Fruit fly (Drosophila melanogaster) whole organism, embryonic: ENCODE measurements around the gene CG6693.

Experiments used
- Aef1 ChIP-seq: fragments of 200-800 bp; sonication (Bioruptor generic); IDR thresholded peaks from 3 replicates; pipeline ENCODE4 v1.3.6; 2022; ENCODE audit warnings: missing biosample characterization, missing genetic modification characterization
- Awh ChIP-seq: fragments of 200-800 bp; sonication (Bioruptor generic); IDR thresholded peaks from 2 replicates; pipeline ENCODE4, ENCODE4 v1.3.6; 2022; ENCODE audit warnings: missing biosample characterization, missing genetic modification characterization
- BEAF-32 ChIP-seq: fragments of 200-800 bp; sonication (Bioruptor generic); optimal IDR thresholded peaks from 3 replicates; lab custom pipeline; 2017; ENCODE audit warnings: missing biosample characterization, missing genetic modification characterization, mild to moderate bottlenecking, moderate library complexity, missing genetic modification reagents
- Blimp-1 ChIP-seq: fragments of 200-800 bp; sonication (Bioruptor generic); optimal IDR thresholded peaks from 3 replicates; lab custom pipeline; 2018; ENCODE audit warnings: missing biosample characterization, missing genetic modification characterization, mild to moderate bottlenecking, moderate library complexity, missing genetic modification reagents
- CG10147 ChIP-seq: fragments of 200-800 bp; sonication (Bioruptor generic); optimal IDR thresholded peaks from 2 replicates; lab custom pipeline; 2019; ENCODE audit warnings: missing biosample characterization, mild to moderate bottlenecking, missing genetic modification characterization, moderate library complexity
- CG10209 ChIP-seq: fragments of 200-800 bp; sonication (Bioruptor generic); optimal IDR thresholded peaks from 3 replicates; lab custom pipeline; 2017; ENCODE audit warnings: missing biosample characterization, mild to moderate bottlenecking, missing genetic modification characterization, missing genetic modification reagents
- CG10267 ChIP-seq: fragments of 200-800 bp; sonication (Bioruptor generic); optimal IDR thresholded peaks from 2 replicates; lab custom pipeline; 2018; ENCODE audit warnings: missing biosample characterization, mild to moderate bottlenecking, missing genetic modification characterization, moderate library complexity
- CG11560 ChIP-seq: fragments of 200-800 bp; sonication (Bioruptor generic); IDR thresholded peaks from 3 replicates; pipeline ENCODE4 v1.3.6; 2022; ENCODE audit warnings: missing biosample characterization, missing genetic modification characterization
- CG12104 ChIP-seq: fragments of 200-800 bp; sonication (Bioruptor generic); optimal IDR thresholded peaks from 3 replicates; lab custom pipeline; 2016; ENCODE audit warnings: missing biosample characterization, missing genetic modification characterization
- CG15073 ChIP-seq: fragments of 200-800 bp; sonication (Bioruptor generic); optimal IDR thresholded peaks from 2 replicates; lab custom pipeline; 2016; ENCODE audit warnings: missing biosample characterization, missing genetic modification characterization
- CG1647 ChIP-seq: fragments of 200-800 bp; sonication (Bioruptor generic); optimal IDR thresholded peaks from 3 replicates; lab custom pipeline; 2016; ENCODE audit warnings: missing biosample characterization, missing genetic modification characterization
- CG16779 ChIP-seq: fragments of 200-800 bp; sonication (Bioruptor generic); IDR thresholded peaks from 2 replicates; pipeline ENCODE4 v1.3.6; 2022; ENCODE audit warnings: missing biosample characterization, missing genetic modification characterization
- CG3065 ChIP-seq: fragments of 200-800 bp; sonication (Bioruptor generic); optimal IDR thresholded peaks from 2 replicates; lab custom pipeline; 2016; ENCODE audit warnings: missing biosample characterization, missing genetic modification characterization
- CG3726 ChIP-seq: fragments of 200-800 bp; sonication (Bioruptor generic); IDR thresholded peaks from 3 replicates; pipeline ENCODE4, ENCODE4 v1.3.6; 2022; ENCODE audit warnings: missing biosample characterization, missing genetic modification characterization
- CG42726 ChIP-seq: fragments of 200-800 bp; sonication (Bioruptor generic); IDR thresholded peaks from 2 replicates; pipeline ENCODE4 v1.3.6; 2022; ENCODE audit warnings: missing biosample characterization, missing genetic modification characterization; ENCODE audit not compliant: partially characterized antibody
- CG5180 ChIP-seq: fragments of 200-800 bp; sonication (Bioruptor generic); optimal IDR thresholded peaks from 3 replicates; lab custom pipeline; 2017; ENCODE audit warnings: missing biosample characterization, missing genetic modification characterization, mild to moderate bottlenecking, moderate library complexity, missing genetic modification reagents
- CG5245 ChIP-seq: fragments of 200-800 bp; sonication (Bioruptor generic); optimal IDR thresholded peaks from 3 replicates; lab custom pipeline; 2016; ENCODE audit warnings: missing biosample characterization, missing genetic modification characterization
- CG7786 ChIP-seq: fragments of 200-800 bp; sonication (Bioruptor generic); optimal IDR thresholded peaks from 2 replicates; lab custom pipeline; 2016; ENCODE audit warnings: missing biosample characterization, missing genetic modification characterization
- CG7987 ChIP-seq: fragments of 200-800 bp; sonication (Bioruptor generic); optimal IDR thresholded peaks from 2 replicates; lab custom pipeline; 2018; ENCODE audit warnings: missing biosample characterization, mild to moderate bottlenecking, missing genetic modification characterization, moderate library complexity
- CoRest ChIP-seq: fragments of 200-800 bp; sonication (Bioruptor generic); optimal IDR thresholded peaks from 3 replicates; lab custom pipeline; 2018; ENCODE audit warnings: missing biosample characterization, mild to moderate bottlenecking, missing genetic modification characterization, moderate library complexity
- D ChIP-seq, 2 experiments: fragments of 200-800 bp in 1 of 2; fragments of >200 bp in 1 of 2; sonication (Bioruptor generic) in 1 of 2; optimal IDR thresholded peaks; 2 replicates in 1 of 2; 3 replicates in 1 of 2; lab custom pipeline; 2017; ENCODE audit warnings: mild to moderate bottlenecking in 1 of 2, missing biosample characterization in 1 of 2, missing genetic modification characterization in 1 of 2, missing genetic modification reagents in 1 of 2
- Dek ChIP-seq: fragments of 200-800 bp; sonication (Bioruptor generic); optimal IDR thresholded peaks from 3 replicates; lab custom pipeline; 2019; ENCODE audit warnings: missing biosample characterization, mild to moderate bottlenecking, missing genetic modification characterization, moderate library complexity
- Doc3 ChIP-seq: fragments of 200-800 bp; sonication (Bioruptor generic); IDR thresholded peaks from 3 replicates; pipeline ENCODE4 v1.3.6; 2022; ENCODE audit warnings: missing biosample characterization, missing genetic modification characterization; ENCODE audit not compliant: partially characterized antibody
- Dref ChIP-seq: fragments of 200-800 bp; sonication (Bioruptor generic); IDR thresholded peaks from 2 replicates; pipeline ENCODE4 v1.3.6; 2022; ENCODE audit warnings: missing biosample characterization, missing genetic modification characterization
- E2f1 ChIP-seq: fragments of 200-800 bp; sonication (Bioruptor generic); IDR thresholded peaks from 2 replicates; pipeline ENCODE4 v1.3.6; 2022; ENCODE audit warnings: missing biosample characterization, missing genetic modification characterization
- Eip74EF ChIP-seq, 2 experiments: fragments of 200-800 bp in 1 of 2; fragments of >200 bp in 1 of 2; sonication (Bioruptor generic) in 1 of 2; optimal IDR thresholded peaks; 2 replicates each; lab custom pipeline; 2017 to 2019; ENCODE audit warnings: missing biosample characterization in 2 of 2, missing genetic modification characterization in 2 of 2, mild to moderate bottlenecking in 1 of 2, moderate library complexity in 1 of 2
- HLH3B ChIP-seq: fragments of 200-800 bp; sonication (Bioruptor generic); IDR thresholded peaks from 2 replicates; pipeline ENCODE4 v1.3.6; 2022; ENCODE audit warnings: missing biosample characterization, missing genetic modification characterization
- HLH4C ChIP-seq: fragments of 200-800 bp; sonication (Bioruptor generic); IDR thresholded peaks from 3 replicates; pipeline ENCODE4 v1.3.6; 2022; ENCODE audit warnings: missing biosample characterization, missing genetic modification characterization; ENCODE audit not compliant: partially characterized antibody
- HLH54F ChIP-seq: fragments of 200-800 bp; sonication (Bioruptor generic); optimal IDR thresholded peaks from 3 replicates; lab custom pipeline; 2016; ENCODE audit warnings: missing biosample characterization, missing genetic modification characterization
- Hand ChIP-seq: fragments of 200-800 bp; sonication (Bioruptor generic); optimal IDR thresholded peaks from 2 replicates; lab custom pipeline; 2017; ENCODE audit warnings: mild to moderate bottlenecking, missing biosample characterization, missing genetic modification reagents, missing genetic modification characterization
- Nf-YC ChIP-seq: fragments of 200-800 bp; optimal IDR thresholded peaks from 3 replicates; lab custom pipeline; 2019; ENCODE audit warnings: missing biosample characterization, mild to moderate bottlenecking, missing genetic modification characterization, moderate library complexity
- TFAM ChIP-seq: fragments of 200-800 bp; sonication (Bioruptor generic); optimal IDR thresholded peaks from 2 replicates; lab custom pipeline; 2017; ENCODE audit warnings: missing biosample characterization, missing genetic modification characterization, inconsistent platforms
- ash1 ChIP-seq: fragments of 200-800 bp; sonication (Bioruptor generic); optimal IDR thresholded peaks from 2 replicates; lab custom pipeline; 2018; ENCODE audit warnings: missing biosample characterization, mild to moderate bottlenecking, missing genetic modification characterization
- bbx ChIP-seq: fragments of 200-800 bp; sonication (Bioruptor generic); IDR thresholded peaks from 2 replicates; pipeline ENCODE4 v1.3.6; 2022; ENCODE audit warnings: missing biosample characterization, missing genetic modification characterization; ENCODE audit not compliant: partially characterized antibody
- bigmax ChIP-seq: fragments of 200-800 bp; sonication (Bioruptor generic); optimal IDR thresholded peaks from 2 replicates; lab custom pipeline; 2018; ENCODE audit warnings: missing biosample characterization, mild to moderate bottlenecking, missing genetic modification characterization
- chm ChIP-seq: fragments of 200-800 bp; sonication (Bioruptor generic); IDR thresholded peaks from 2 replicates; pipeline ENCODE4 v1.3.6; 2022; ENCODE audit warnings: missing biosample characterization, missing genetic modification characterization
- crc ChIP-seq: fragments of 200-800 bp; sonication (Bioruptor generic); optimal IDR thresholded peaks from 2 replicates; lab custom pipeline; 2016; ENCODE audit warnings: missing biosample characterization, missing genetic modification characterization
- gcm2 ChIP-seq: fragments of 200-800 bp; sonication (Bioruptor generic); optimal IDR thresholded peaks from 2 replicates; lab custom pipeline; 2016; ENCODE audit warnings: missing biosample characterization, missing genetic modification characterization
- hbn ChIP-seq: fragments of 200-800 bp; sonication (Bioruptor generic); IDR thresholded peaks from 2 replicates; pipeline ENCODE4 v1.3.6; 2022; ENCODE audit warnings: missing biosample characterization, missing genetic modification characterization; ENCODE audit not compliant: partially characterized antibody
- jumu ChIP-seq: fragments of 200-800 bp; sonication (Bioruptor generic); optimal IDR thresholded peaks from 3 replicates; lab custom pipeline; 2016; ENCODE audit warnings: missing biosample characterization, missing genetic modification characterization
- nau ChIP-seq: fragments of 200-800 bp; sonication (Bioruptor generic); optimal IDR thresholded peaks from 3 replicates; lab custom pipeline; 2017; ENCODE audit warnings: missing biosample characterization, mild to moderate bottlenecking, missing genetic modification characterization, missing genetic modification reagents
- pfk ChIP-seq: fragments of 200-800 bp; sonication (Bioruptor generic); optimal IDR thresholded peaks from 2 replicates; lab custom pipeline; 2018; ENCODE audit warnings: missing biosample characterization, mild to moderate bottlenecking, missing genetic modification characterization, moderate library complexity
- sens-2 ChIP-seq: fragments of 200-800 bp; sonication (Bioruptor generic); IDR thresholded peaks from 2 replicates; pipeline ENCODE4 v1.3.6; 2022; ENCODE audit warnings: missing biosample characterization, missing genetic modification characterization
- slp2 ChIP-seq: fragments of 200-800 bp; sonication (Bioruptor generic); optimal IDR thresholded peaks from 2 replicates; lab custom pipeline; 2016; ENCODE audit warnings: missing biosample characterization, missing genetic modification characterization
- so ChIP-seq: fragments of 200-800 bp; sonication (Bioruptor generic); IDR thresholded peaks from 3 replicates; pipeline ENCODE4 v1.3.6; 2022; ENCODE audit warnings: missing biosample characterization, missing genetic modification characterization
- sob ChIP-seq: fragments of 200-800 bp; sonication (Bioruptor generic); IDR thresholded peaks from 2 replicates; pipeline ENCODE4 v1.3.6; 2022; ENCODE audit warnings: missing biosample characterization, missing genetic modification characterization
- tio ChIP-seq: fragments of 200-800 bp; sonication (Bioruptor generic); optimal IDR thresholded peaks from 2 replicates; lab custom pipeline; 2017; ENCODE audit warnings: missing biosample characterization, missing genetic modification characterization, inconsistent platforms
- vvl ChIP-seq: fragments of 200-800 bp; sonication (Bioruptor generic); IDR thresholded peaks from 2 replicates; pipeline ENCODE4 v1.3.6; 2022; ENCODE audit warnings: missing biosample characterization, missing genetic modification characterization
- wor ChIP-seq: fragments of 200-800 bp; sonication (Bioruptor generic); IDR thresholded peaks from 2 replicates; pipeline ENCODE4 v1.3.6; 2022; ENCODE audit warnings: missing biosample characterization, missing genetic modification characterization

The CG6693 gene

DNA sequence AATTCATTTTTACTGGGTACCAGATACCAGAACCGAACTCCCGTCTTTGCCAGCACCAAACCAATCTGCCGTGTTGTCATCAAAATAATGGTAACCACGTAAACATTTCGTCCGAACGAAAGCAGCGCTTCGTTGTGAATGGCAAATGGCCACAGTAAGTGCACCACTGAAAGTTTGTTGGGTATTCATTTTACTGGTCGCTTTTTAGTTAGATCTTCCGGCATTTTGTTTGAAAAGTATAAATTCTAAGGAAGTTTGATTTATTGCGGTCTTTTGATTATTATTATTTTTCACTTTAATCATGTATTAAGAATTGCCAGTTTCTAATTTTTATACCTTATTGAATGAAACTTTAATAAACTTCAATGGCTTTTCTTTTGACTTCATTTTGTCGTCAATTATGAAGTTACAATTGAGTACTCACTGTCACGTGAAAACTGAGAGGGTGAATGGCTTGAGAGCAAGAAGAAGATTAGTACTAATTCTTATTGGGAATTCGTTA lies 6.9 kb downstream of the CG6693 start, which contains the start of gene ZnT86D (continued):
- peak; percentile 72 for TF ChIP-seq Dek (tag; lab: Kevin White, UChicago)
- TF ChIP-seq CG10209 (GFP tag; lab: Kevin White, UChicago), result peak; percentile 53
- TF ChIP-seq CG10147 (GFP tag; lab: Kevin White, UChicago), result peak; percentile 79
- no peak; the same call in 1 of the 2 replicates for TF ChIP-seq bbx (GFP tag; lab: Robert Waterston, UW)
- peak; percentile 31 for TF ChIP-seq pfk (GFP tag; lab: Kevin White, UChicago)
- peak; percentile 43 for TF ChIP-seq Blimp-1 (GFP tag; lab: Kevin White, UChicago)
- TF ChIP-seq gcm2 (GFP tag; lab: Kevin White, UChicago), result no peak
- no peak for TF ChIP-seq hbn
- TF ChIP-seq Doc3, result no peak
- no peak for TF ChIP-seq CG3726
- TF ChIP-seq HLH54F (GFP tag; lab: Kevin White, UChicago), result peak; percentile 75
- TF ChIP-seq Aef1, result peak; percentile 49; the same call in 2 of the 3 replicates
- TF ChIP-seq Eip74EF (GFP tag; optimal IDR thresholded peaks at IDR 0.05; lab: Kevin White, UChicago), result peak in 1 of 2 experiments; percentile 46
- no peak for TF ChIP-seq chm (GFP tag; lab: Robert Waterston, UW)
- TF ChIP-seq CoRest (tag; lab: Kevin White, UChicago), result peak; percentile 76
- peak; percentile 53 for TF ChIP-seq jumu (GFP tag; lab: Kevin White, UChicago)
- no peak for TF ChIP-seq TFAM (GFP tag; lab: Kevin White, UChicago)
- TF ChIP-seq nau, result no peak
- no peak for TF ChIP-seq so (GFP tag; lab: Robert Waterston, UW)
- peak; percentile 44 for TF ChIP-seq BEAF-32 (GFP tag; lab: Kevin White, UChicago)
- peak; percentile 13 for TF ChIP-seq bigmax (GFP tag; lab: Kevin White, UChicago)
- peak; percentile 24; the same call in 1 of the 2 replicates for TF ChIP-seq vvl (GFP tag; lab: Robert Waterston, UW)
- peak; percentile 4 for TF ChIP-seq CG7987 (GFP tag; lab: Kevin White, UChicago)
- peak; percentile 60; the same call in 1 of the 2 replicates for TF ChIP-seq sob (GFP tag; lab: Robert Waterston, UW)
- no peak for TF ChIP-seq CG16779
- TF ChIP-seq Dref (GFP tag; lab: Robert Waterston, UW), result no peak
- TF ChIP-seq Nf-YC, result peak; percentile 79
- no peak for TF ChIP-seq ash1 (GFP tag; lab: Kevin White, UChicago)
- peak; percentile 21 for TF ChIP-seq CG7786 (GFP tag; lab: Kevin White, UChicago)
- peak; percentile 30; the same call in 1 of the 2 replicates for TF ChIP-seq E2f1 (GFP tag; lab: Robert Waterston, UW)
- TF ChIP-seq HLH3B (GFP tag; lab: Robert Waterston, UW), result no peak
- TF ChIP-seq slp2 (GFP tag; lab: Kevin White, UChicago), result peak; percentile 35
- no peak for TF ChIP-seq CG11560
- TF ChIP-seq HLH4C (GFP tag; lab: Robert Waterston, UW), result no peak
- peak; percentile 54 for TF ChIP-seq CG10267 (tag; lab: Kevin White, UChicago)
- no peak for TF ChIP-seq sens-2 (GFP tag; lab: Robert Waterston, UW)
- TF ChIP-seq tio (GFP tag; lab: Kevin White, UChicago), result no peak
- TF ChIP-seq CG3065 (GFP tag; lab: Kevin White, UChicago), result no peak
- no peak for TF ChIP-seq wor (GFP tag; lab: Robert Waterston, UW)
- no peak for TF ChIP-seq crc (GFP tag; lab: Kevin White, UChicago)
- no peak for TF ChIP-seq CG42726 (GFP tag; lab: Robert Waterston, UW)
- no peak for TF ChIP-seq D (optimal IDR thresholded peaks at IDR 0.05; lab: Kevin White, UChicago)
- TF ChIP-seq D (GFP tag; optimal IDR thresholded peaks at IDR 0.05; lab: Kevin White, UChicago), result peak; percentile 12
- TF ChIP-seq CG15073 (GFP tag; lab: Kevin White, UChicago), result no peak
- no peak for TF ChIP-seq Awh (GFP tag; lab: Robert Waterston, UW)
- TF ChIP-seq CG5245 (GFP tag; lab: Kevin White, UChicago), result peak; percentile 18
- peak; percentile 22 for TF ChIP-seq CG1647 (GFP tag; lab: Kevin White, UChicago)
- peak; percentile 20 for TF ChIP-seq CG12104 (GFP tag; lab: Kevin White, UChicago)
- TF ChIP-seq Hand, result peak; percentile 15
- TF ChIP-seq CG5180 (GFP tag; lab: Kevin White, UChicago), result peak; percentile 36
